Fruit fly (Drosophila melanogaster) whole organism, adult: Measurements from ENCODE around the gene CG12171.

Experiments used
- CG11617 ChIP-seq: fragments of 200-800 bp; sonication (Bioruptor generic); optimal IDR thresholded peaks from 2 replicates; lab custom pipeline; 2017; ENCODE audit warnings: mild to moderate bottlenecking, missing biosample characterization, missing genetic modification reagents, missing genetic modification characterization
- CG1620 ChIP-seq: fragments of 200-800 bp; sonication (Bioruptor generic); optimal IDR thresholded peaks from 2 replicates; lab custom pipeline; 2016; ENCODE audit warnings: missing biosample characterization, missing genetic modification characterization
- CG33017 ChIP-seq: fragments of 200-800 bp; sonication (Bioruptor generic); optimal IDR thresholded peaks from 2 replicates; lab custom pipeline; 2018; ENCODE audit warnings: missing biosample characterization, mild to moderate bottlenecking, missing genetic modification characterization, moderate library complexity
- CG5204 ChIP-seq: fragments of 200-800 bp; sonication (Bioruptor generic); optimal IDR thresholded peaks from 2 replicates; lab custom pipeline; 2016; ENCODE audit warnings: missing biosample characterization, missing genetic modification characterization
- CG7045 ChIP-seq: fragments of 200-800 bp; sonication (Bioruptor generic); optimal IDR thresholded peaks from 2 replicates; lab custom pipeline; 2017; ENCODE audit warnings: missing biosample characterization, mild to moderate bottlenecking, missing genetic modification characterization
- CG7101 ChIP-seq: fragments of 200-800 bp; sonication (Bioruptor generic); optimal IDR thresholded peaks from 2 replicates; lab custom pipeline; 2018; ENCODE audit warnings: missing biosample characterization, mild to moderate bottlenecking, missing genetic modification characterization, moderate library complexity
- Crg-1 ChIP-seq: fragments of 200-800 bp; sonication (Bioruptor generic); optimal IDR thresholded peaks from 2 replicates; lab custom pipeline; 2016; ENCODE audit warnings: missing biosample characterization, missing genetic modification characterization
- Hr96 ChIP-seq: fragments of 200-800 bp; sonication (Bioruptor generic); optimal IDR thresholded peaks from 2 replicates; lab custom pipeline; 2016; ENCODE audit warnings: missing biosample characterization, missing genetic modification characterization
- cic ChIP-seq: fragments of 200-800 bp; sonication (Bioruptor generic); optimal IDR thresholded peaks from 2 replicates; lab custom pipeline; 2017; ENCODE audit warnings: missing biosample characterization, mild to moderate bottlenecking, missing genetic modification characterization, moderate library complexity
- cnc ChIP-seq, 2 experiments: fragments of >200 bp; optimal IDR thresholded peaks; 2 replicates each; lab custom pipeline; 2017
- kay ChIP-seq: fragments of 200-800 bp; sonication (Bioruptor generic); peaks from one replicate; lab custom pipeline; 2016; ENCODE audit warnings: missing biosample characterization, missing genetic modification characterization, borderline replicate concordance
- pad ChIP-seq: fragments of 200-800 bp; sonication (Bioruptor generic); optimal IDR thresholded peaks from 3 replicates; lab custom pipeline; 2017; ENCODE audit warnings: missing biosample characterization, missing genetic modification characterization, mild to moderate bottlenecking, moderate library complexity, missing genetic modification reagents

DNA sequence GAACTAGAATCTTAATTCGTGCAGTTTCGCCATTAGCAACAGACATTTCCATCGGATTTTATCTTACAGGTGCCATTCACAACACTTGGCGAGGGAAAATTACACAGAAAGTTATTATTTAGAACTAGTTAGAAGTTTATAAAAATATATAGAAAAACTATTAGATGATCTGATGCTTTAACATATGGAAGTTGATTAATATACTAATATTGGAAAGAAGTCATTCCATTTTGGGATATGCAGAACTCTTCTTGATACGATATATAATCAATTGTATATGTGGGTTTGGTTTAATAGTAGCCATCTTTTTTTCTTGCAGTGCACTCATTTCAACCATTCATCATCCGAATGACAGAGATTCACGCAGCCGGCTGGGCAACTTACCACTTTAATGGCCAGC is 48.8 kb downstream of the CG12171 start:
- TF ChIP-seq cnc (optimal IDR thresholded peaks at IDR 0.05; lab: Kevin White, UChicago) = no peak
- TF ChIP-seq Crg-1 (GFP tag; lab: Kevin White, UChicago) = no peak
- no peak for TF ChIP-seq cic (GFP tag; lab: Kevin White, UChicago)
- no peak for TF ChIP-seq CG11617 (GFP tag; lab: Kevin White, UChicago)
- TF ChIP-seq kay (GFP tag; lab: Kevin White, UChicago) = no peak
- TF ChIP-seq Hr96 (GFP tag; lab: Kevin White, UChicago) = no peak
- no peak for TF ChIP-seq pad (GFP tag; lab: Kevin White, UChicago)
- TF ChIP-seq CG7101 (tag; lab: Kevin White, UChicago) = no peak
- TF ChIP-seq CG7045 = no peak
- no peak for TF ChIP-seq CG33017 (tag; lab: Kevin White, UChicago)
- no peak for TF ChIP-seq CG1620 (GFP tag; lab: Kevin White, UChicago)
- no peak for TF ChIP-seq CG5204 (GFP tag; lab: Kevin White, UChicago)
